Worm (Caenorhabditis elegans) whole organism, L2 larva: ENCODE results near the gene mrps-24.

ENCODE experiments used
- C34F6.9 ChIP-seq: fragments of 150-350 bp; optimal IDR thresholded peaks from 2 replicates; lab custom pipeline; 2014; ENCODE audit warnings: missing biosample characterization, missing genetic modification characterization
- R02D3.7 ChIP-seq: fragments of 150-350 bp; optimal IDR thresholded peaks from 2 replicates; lab custom pipeline; 2014; ENCODE audit warnings: missing biosample characterization, missing genetic modification characterization
- Y55F3AM.14 ChIP-seq: fragments of 200-800 bp; sonication (Bioruptor generic); optimal IDR thresholded peaks from 2 replicates; lab custom pipeline; 2018; ENCODE audit warnings: mild to moderate bottlenecking, missing genetic modification characterization, missing compliant biosample characterization
- ZK546.5 ChIP-seq: sonication (generic microtip); optimal IDR thresholded peaks from 2 replicates; lab custom pipeline; 2017; ENCODE audit warnings: missing biosample characterization, missing genetic modification characterization
- alr-1 ChIP-seq: fragments of 150-350 bp; optimal IDR thresholded peaks from 2 replicates; lab custom pipeline; 2014; ENCODE audit warnings: missing biosample characterization, missing genetic modification characterization
- aly-2 ChIP-seq: fragments of 150-350 bp; optimal IDR thresholded peaks from 2 replicates; lab custom pipeline; 2014; ENCODE audit warnings: missing biosample characterization, missing genetic modification characterization
- ceh-16 ChIP-seq: fragments of 150-350 bp; optimal IDR thresholded peaks from 2 replicates; lab custom pipeline; 2014; ENCODE audit warnings: missing biosample characterization, missing genetic modification characterization
- ceh-82 ChIP-seq: fragments of 150-350 bp; optimal IDR thresholded peaks from 2 replicates; lab custom pipeline; 2014; ENCODE audit warnings: missing biosample characterization, missing genetic modification characterization
- crh-2 ChIP-seq: sonication (generic microtip); optimal IDR thresholded peaks from 2 replicates; lab custom pipeline; 2017; ENCODE audit warnings: missing biosample characterization, missing genetic modification characterization
- dmd-4 ChIP-seq: sonication (generic microtip); optimal IDR thresholded peaks from 2 replicates; lab custom pipeline; 2017; ENCODE audit warnings: missing biosample characterization, missing genetic modification characterization
- egl-27 ChIP-seq: sonication (generic microtip); optimal IDR thresholded peaks from 3 replicates; lab custom pipeline; 2017; ENCODE audit warnings: missing biosample characterization, missing genetic modification reagents, missing genetic modification characterization
- elt-1 ChIP-seq: fragments of 150-350 bp; optimal IDR thresholded peaks from 2 replicates; lab custom pipeline; 2014; ENCODE audit warnings: missing biosample characterization, missing genetic modification characterization
- fos-1 ChIP-seq: fragments of 150-350 bp; optimal IDR thresholded peaks from 2 replicates; lab custom pipeline; 2014; ENCODE audit warnings: missing biosample characterization, missing genetic modification characterization
- lin-11 ChIP-seq: fragments of 150-350 bp; sonication (generic microtip); optimal IDR thresholded peaks from 2 replicates; lab custom pipeline; 2014; ENCODE audit warnings: missing biosample characterization, missing genetic modification characterization, inconsistent platforms, mixed read lengths
- lin-13 ChIP-seq: fragments of 150-350 bp; optimal IDR thresholded peaks from 2 replicates; lab custom pipeline; 2014; ENCODE audit warnings: missing biosample characterization, missing genetic modification reagents, missing genetic modification characterization
- lsy-2 ChIP-seq, 2 experiments: fragments of 150-350 bp in 1 of 2; sonication (generic microtip) in 1 of 2; optimal IDR thresholded peaks; 2 replicates each; lab custom pipeline; 2014 to 2017; ENCODE audit warnings: missing biosample characterization in 2 of 2, missing genetic modification characterization in 2 of 2
- mbf-1 ChIP-seq: sonication (generic microtip); optimal IDR thresholded peaks from 2 replicates; lab custom pipeline; 2017; ENCODE audit warnings: missing biosample characterization, missing genetic modification characterization
- mdl-1 ChIP-seq, 2 experiments: fragments of 150-350 bp in 1 of 2; sonication (generic microtip) in 1 of 2; optimal IDR thresholded peaks; 2 replicates each; lab custom pipeline; 2017; ENCODE audit warnings: missing biosample characterization in 2 of 2, missing genetic modification characterization in 2 of 2
- nhr-10 ChIP-seq: sonication (generic microtip); optimal IDR thresholded peaks from 2 replicates; lab custom pipeline; 2017; ENCODE audit warnings: missing biosample characterization, missing genetic modification characterization
- nhr-11 ChIP-seq: fragments of 150-350 bp; optimal IDR thresholded peaks from 2 replicates; lab custom pipeline; 2014; ENCODE audit warnings: missing biosample characterization, missing genetic modification characterization
- nhr-237 ChIP-seq: fragments of 150-350 bp; optimal IDR thresholded peaks from 2 replicates; lab custom pipeline; 2014; ENCODE audit warnings: missing biosample characterization, missing genetic modification characterization
- nhr-25 ChIP-seq: fragments of 150-350 bp; sonication (generic microtip); optimal IDR thresholded peaks from 3 replicates; lab custom pipeline; 2014; ENCODE audit warnings: missing biosample characterization, missing genetic modification characterization
- nhr-77 ChIP-seq: fragments of 150-350 bp; optimal IDR thresholded peaks from 2 replicates; lab custom pipeline; 2014; ENCODE audit warnings: missing biosample characterization, missing genetic modification characterization
- peb-1 ChIP-seq: fragments of 150-350 bp; optimal IDR thresholded peaks from 2 replicates; lab custom pipeline; 2014; ENCODE audit warnings: missing biosample characterization, missing genetic modification characterization
- skn-1 ChIP-seq: sonication (generic microtip); optimal IDR thresholded peaks from 2 replicates; lab custom pipeline; 2017; ENCODE audit warnings: missing biosample characterization, missing genetic modification characterization
- sma-3 ChIP-seq: sonication (generic microtip); optimal IDR thresholded peaks from 2 replicates; lab custom pipeline; 2016; ENCODE audit warnings: missing genetic modification reagents, missing genetic modification characterization, missing compliant biosample characterization
- sma-9 ChIP-seq, 2 experiments: fragments of 150-350 bp in 1 of 2; sonication (generic microtip) in 1 of 2; optimal IDR thresholded peaks; 2 replicates each; lab custom pipeline; 2014 to 2016; ENCODE audit warnings: missing genetic modification characterization in 2 of 2, mild to moderate bottlenecking in 1 of 2, missing biosample characterization in 1 of 2, missing compliant biosample characterization in 1 of 2, missing genetic modification reagents in 1 of 2, moderate library complexity in 1 of 2
- snpc-4 ChIP-seq: fragments of 150-350 bp; optimal IDR thresholded peaks from 2 replicates; lab custom pipeline; 2014; ENCODE audit warnings: missing biosample characterization, missing genetic modification characterization
- unc-39 ChIP-seq: fragments of 150-350 bp; optimal IDR thresholded peaks from 2 replicates; lab custom pipeline; 2014; ENCODE audit warnings: missing biosample characterization, missing genetic modification characterization
- unc-55 ChIP-seq: fragments of 150-350 bp; sonication (generic microtip); optimal IDR thresholded peaks from 3 replicates; lab custom pipeline; 2014; ENCODE audit warnings: missing biosample characterization, missing genetic modification reagents, missing genetic modification characterization
- unc-62 ChIP-seq: fragments of 150-350 bp; optimal IDR thresholded peaks from 2 replicates; lab custom pipeline; 2014; ENCODE audit warnings: missing biosample characterization, missing genetic modification reagents, missing genetic modification characterization
- zag-1 ChIP-seq: fragments of 150-350 bp; optimal IDR thresholded peaks from 2 replicates; lab custom pipeline; 2014; ENCODE audit warnings: missing biosample characterization, missing genetic modification characterization
- ztf-11 ChIP-seq: sonication (generic microtip); optimal IDR thresholded peaks from 2 replicates; lab custom pipeline; 2017; ENCODE audit warnings: missing biosample characterization, missing genetic modification characterization

The mrps-24 gene

ce11 chrIV:7731960-7732359 lies 22.1 kb downstream of the mrps-24 start, which contains the start of the genes C50F7.9 and C50F7.3:
Gene C50F7.9, minus strand, starts transcription at chrIV:7732060.
Gene C50F7.3, plus strand, starts transcription at chrIV:7732329.
- no peak for TF ChIP-seq R02D3.7 (tag; lab: Kevin White, UChicago)
- no peak for TF ChIP-seq ZK546.5 (tag; lab: Kevin White, UChicago)
- no peak for TF ChIP-seq nhr-77 (tag; lab: Kevin White, UChicago)
- no peak for TF ChIP-seq aly-2 (tag; lab: Kevin White, UChicago)
- TF ChIP-seq lin-11 (tag; lab: Kevin White, UChicago): no peak
- no peak for TF ChIP-seq fos-1
- TF ChIP-seq lsy-2 (tag; optimal IDR thresholded peaks at IDR 0.05; lab: Kevin White, UChicago): no peak
- TF ChIP-seq crh-2 (tag; lab: Kevin White, UChicago): no peak
- no peak for TF ChIP-seq dmd-4 (tag; lab: Kevin White, UChicago)
- TF ChIP-seq sma-9 (GFP tag; optimal IDR thresholded peaks at IDR 0.05; lab: Kevin White, UChicago): no peak
- TF ChIP-seq sma-9 (tag; optimal IDR thresholded peaks at IDR 0.05; lab: Kevin White, UChicago): no peak
- no peak for TF ChIP-seq lin-13
- TF ChIP-seq nhr-25: no peak
- TF ChIP-seq Y55F3AM.14: no peak
- no peak for TF ChIP-seq zag-1 (tag; lab: Kevin White, UChicago)
- no peak for TF ChIP-seq sma-3 (GFP tag; lab: Kevin White, UChicago)

ce11 chrIV:7734173-7734572 lies 24.3 kb downstream of the mrps-24 start:
- TF ChIP-seq unc-39 (tag; lab: Kevin White, UChicago) (no peak), mdl-1 (tag; optimal IDR thresholded peaks at IDR 0.05; lab: Kevin White, UChicago) (no peak), alr-1 (no peak), unc-55 (GFP tag; lab: Kevin White, UChicago) (no peak), egl-27 (no peak), ceh-82 (tag; lab: Kevin White, UChicago) (no peak), sma-3 (GFP tag; lab: Kevin White, UChicago) (no peak), nhr-10 (tag; lab: Kevin White, UChicago) (no peak), unc-62 (GFP tag; lab: Kevin White, UChicago) (no peak), snpc-4 (tag; lab: Kevin White, UChicago) (no peak), elt-1 (tag; lab: Kevin White, UChicago) (no peak), lin-13 (no peak), Y55F3AM.14 (no peak)

ce11 chrIV:7734619-7735018 lies 24.8 kb downstream of the mrps-24 start, which contains the start of gene clx-1:
Gene clx-1, plus strand, starts transcription at chrIV:7734648.
- TF ChIP-seq skn-1 (tag; lab: Kevin White, UChicago) (no peak), sma-3 (GFP tag; lab: Kevin White, UChicago) (no peak), peb-1 (no peak), ceh-16 (tag; lab: Kevin White, UChicago) (no peak), nhr-10 (tag; lab: Kevin White, UChicago) (no peak), ztf-11 (tag; lab: Kevin White, UChicago) (no peak), Y55F3AM.14 (no peak), nhr-11 (tag; lab: Kevin White, UChicago) (no peak), unc-39 (tag; lab: Kevin White, UChicago) (no peak), C34F6.9 (tag; lab: Kevin White, UChicago) (no peak), aly-2 (tag; lab: Kevin White, UChicago) (no peak)

DNA sequence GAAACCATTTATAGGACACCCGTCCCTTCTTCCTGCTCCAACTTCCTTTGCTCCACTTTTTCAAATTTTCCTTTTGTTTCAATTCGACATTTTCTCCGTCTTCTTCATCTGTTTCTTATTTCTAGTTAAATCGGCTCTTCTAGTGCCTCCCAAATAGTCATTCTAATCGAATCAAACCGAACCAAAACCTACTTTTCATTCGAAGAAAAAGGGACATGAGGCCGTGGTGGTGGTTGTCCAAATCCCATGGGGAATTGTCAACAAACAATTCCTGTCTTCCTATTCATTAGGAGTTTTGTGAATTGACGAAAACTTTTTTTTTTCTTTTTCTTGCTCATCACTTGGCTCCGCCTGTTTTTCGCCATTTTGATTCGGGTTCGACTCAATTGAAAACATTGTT lies 26.8 kb downstream of the mrps-24 start:
- TF ChIP-seq ceh-16 (tag; lab: Kevin White, UChicago) (no peak), mbf-1 (tag; lab: Kevin White, UChicago) (no peak), elt-1 (tag; lab: Kevin White, UChicago) (no peak), ztf-11 (tag; lab: Kevin White, UChicago) (no peak), nhr-237 (tag; lab: Kevin White, UChicago) (no peak), ceh-82 (tag; lab: Kevin White, UChicago) (no peak), egl-27 (no peak), sma-9 (GFP tag; optimal IDR thresholded peaks at IDR 0.05; lab: Kevin White, UChicago) (no peak), sma-9 (tag; optimal IDR thresholded peaks at IDR 0.05; lab: Kevin White, UChicago) (no peak), lsy-2 (tag; optimal IDR thresholded peaks at IDR 0.05; lab: Kevin White, UChicago) (no peak), mdl-1 (tag; optimal IDR thresholded peaks at IDR 0.05; lab: Kevin White, UChicago) (no peak)

- no peak for TF ChIP-seq egl-27
Observed at ce11 chrIV:7743539-7743938, 33.7 kb downstream of the mrps-24 start, which contains the start of gene npr-35. Gene npr-35, plus strand, starts transcription at chrIV:7743839.
